Fruit fly (Drosophila melanogaster) whole organism, embryonic: ENCODE results near the gene GstO2.

ENCODE experiments used
- Aef1 ChIP-seq: fragments of 200-800 bp; sonication (Bioruptor generic); IDR thresholded peaks from 3 replicates; pipeline ENCODE4 v1.3.6; 2022; ENCODE audit warnings: missing biosample characterization, missing genetic modification characterization
- Atf-2 ChIP-seq: fragments of 200-800 bp; sonication (Bioruptor generic); optimal IDR thresholded peaks from 2 replicates; lab custom pipeline; 2016; ENCODE audit warnings: missing biosample characterization, missing genetic modification characterization
- Atf6 ChIP-seq: fragments of 200-800 bp; sonication (Bioruptor generic); IDR thresholded peaks from 2 replicates; pipeline ENCODE4 v1.3.6; 2022; ENCODE audit warnings: missing biosample characterization, missing genetic modification characterization
- BtbVII ChIP-seq: fragments of 200-800 bp; sonication (Bioruptor generic); optimal IDR thresholded peaks from 3 replicates; lab custom pipeline; 2017; ENCODE audit warnings: missing biosample characterization, mild to moderate bottlenecking, missing genetic modification characterization
- Bteb2 ChIP-seq: fragments of 200-800 bp; sonication (Bioruptor generic); optimal IDR thresholded peaks from 2 replicates; lab custom pipeline; 2016; ENCODE audit warnings: missing biosample characterization, missing genetic modification characterization
- C15 ChIP-seq: fragments of 200-800 bp; sonication (Bioruptor generic); IDR thresholded peaks from 3 replicates; pipeline ENCODE4 v1.3.6; 2022; ENCODE audit warnings: missing biosample characterization, missing genetic modification characterization
- CG11695 ChIP-seq: fragments of 200-800 bp; sonication (Bioruptor generic); IDR thresholded peaks from 3 replicates; pipeline ENCODE4 v1.3.6; 2022; ENCODE audit warnings: missing biosample characterization, missing genetic modification characterization
- CG12659 ChIP-seq: fragments of 200-800 bp; sonication (Bioruptor generic); optimal IDR thresholded peaks from 3 replicates; lab custom pipeline; 2017; ENCODE audit warnings: mild to moderate bottlenecking, missing biosample characterization, missing genetic modification reagents, missing genetic modification characterization
- CG15479 ChIP-seq: fragments of 200-800 bp; sonication (Bioruptor generic); optimal IDR thresholded peaks from 3 replicates; lab custom pipeline; 2019; ENCODE audit warnings: missing biosample characterization, mild to moderate bottlenecking, missing genetic modification characterization, moderate library complexity
- CG16813 ChIP-seq: fragments of 200-800 bp; sonication (Bioruptor generic); IDR thresholded peaks from 3 replicates; pipeline ENCODE4 v1.3.6; 2022; ENCODE audit warnings: missing biosample characterization, missing genetic modification characterization; ENCODE audit not compliant: partially characterized antibody
- CG1792 ChIP-seq: fragments of 200-800 bp; sonication (Bioruptor generic); optimal IDR thresholded peaks from 2 replicates; lab custom pipeline; 2016; ENCODE audit warnings: missing biosample characterization, missing genetic modification characterization
- CG2199 ChIP-seq: fragments of 200-800 bp; sonication (Bioruptor generic); IDR thresholded peaks from 3 replicates; pipeline ENCODE4 v1.3.6; 2022; ENCODE audit warnings: missing biosample characterization, missing genetic modification characterization
- CG32532 ChIP-seq: fragments of 200-800 bp; sonication (Bioruptor generic); IDR thresholded peaks from 2 replicates; pipeline ENCODE4 v1.3.6; 2022; ENCODE audit warnings: missing biosample characterization, missing genetic modification characterization
- CG3407 ChIP-seq: fragments of 200-800 bp; sonication (Bioruptor generic); optimal IDR thresholded peaks from 2 replicates; lab custom pipeline; 2018; ENCODE audit warnings: missing biosample characterization, mild to moderate bottlenecking, missing genetic modification characterization
- CG34224 ChIP-seq: fragments of 200-800 bp; sonication (Bioruptor generic); IDR thresholded peaks from 3 replicates; pipeline ENCODE4 v1.3.6; 2022; ENCODE audit warnings: missing biosample characterization, missing genetic modification characterization; ENCODE audit not compliant: partially characterized antibody
- CG4328 ChIP-seq: fragments of 200-800 bp; sonication (Bioruptor generic); optimal IDR thresholded peaks from 3 replicates; lab custom pipeline; 2017; ENCODE audit warnings: missing biosample characterization, missing genetic modification reagents, missing genetic modification characterization
- CG4730 ChIP-seq: fragments of 200-800 bp; sonication (Bioruptor generic); IDR thresholded peaks from 2 replicates; pipeline ENCODE4 v1.3.6; 2022; ENCODE audit warnings: missing biosample characterization, missing genetic modification characterization
- CG7928 ChIP-seq: fragments of 200-800 bp; sonication (Bioruptor generic); optimal IDR thresholded peaks from 2 replicates; lab custom pipeline; 2017; ENCODE audit warnings: missing biosample characterization, mild to moderate bottlenecking, missing genetic modification characterization
- CG7987 ChIP-seq: fragments of 200-800 bp; sonication (Bioruptor generic); optimal IDR thresholded peaks from 2 replicates; lab custom pipeline; 2018; ENCODE audit warnings: missing biosample characterization, mild to moderate bottlenecking, missing genetic modification characterization, moderate library complexity
- CG8290 ChIP-seq, 3 experiments: fragments of 200-800 bp; sonication (Bioruptor generic); optimal IDR thresholded peaks; 2 replicates each; lab custom pipeline; 2016 to 2019; ENCODE audit warnings: missing biosample characterization in 3 of 3, missing genetic modification characterization in 3 of 3, mild to moderate bottlenecking in 2 of 3, moderate library complexity in 1 of 3
- CG8359 ChIP-seq: fragments of 200-800 bp; sonication (Bioruptor generic); optimal IDR thresholded peaks from 2 replicates; lab custom pipeline; 2017; ENCODE audit warnings: missing biosample characterization, mild to moderate bottlenecking, missing genetic modification characterization, borderline replicate concordance
- CG8478 ChIP-seq: fragments of >200 bp; optimal IDR thresholded peaks from 2 replicates; lab custom pipeline; 2018
- CG8924 ChIP-seq: fragments of 200-800 bp; optimal IDR thresholded peaks from 3 replicates; lab custom pipeline; 2019; ENCODE audit warnings: missing biosample characterization, mild to moderate bottlenecking, missing genetic modification characterization, moderate library complexity
- CG9797 ChIP-seq: fragments of 200-800 bp; sonication (Bioruptor generic); optimal IDR thresholded peaks from 3 replicates; lab custom pipeline; 2018; ENCODE audit warnings: missing biosample characterization, mild to moderate bottlenecking, missing genetic modification characterization
- Camta ChIP-seq: fragments of 200-800 bp; sonication (Bioruptor generic); optimal IDR thresholded peaks from 2 replicates; lab custom pipeline; 2016; ENCODE audit warnings: missing biosample characterization, missing genetic modification characterization
- Chrac-16 ChIP-seq: fragments of 200-800 bp; sonication (Bioruptor generic); optimal IDR thresholded peaks from 3 replicates; lab custom pipeline; 2016; ENCODE audit warnings: missing biosample characterization, missing genetic modification characterization
- Drgx ChIP-seq: fragments of 200-800 bp; sonication (Bioruptor generic); IDR thresholded peaks from 2 replicates; pipeline ENCODE4 v1.3.6; 2022; ENCODE audit warnings: missing biosample characterization, missing genetic modification characterization
- HHEX ChIP-seq: fragments of 200-800 bp; sonication (Bioruptor generic); optimal IDR thresholded peaks from 3 replicates; lab custom pipeline; 2017; ENCODE audit warnings: missing biosample characterization, mild to moderate bottlenecking, missing genetic modification characterization, missing genetic modification reagents
- Hr78 ChIP-seq, 2 experiments: fragments of 200-800 bp in 1 of 2; fragments of >200 bp in 1 of 2; sonication (Bioruptor generic) in 1 of 2; optimal IDR thresholded peaks; 2 replicates each; lab custom pipeline; 2017 to 2019; ENCODE audit warnings: missing biosample characterization in 2 of 2, missing genetic modification characterization in 2 of 2, mild to moderate bottlenecking in 1 of 2, moderate library complexity in 1 of 2
- Med ChIP-seq: fragments of 200-800 bp; sonication (Bioruptor generic); peaks from one replicate; lab custom pipeline; 2016; ENCODE audit warnings: missing biosample characterization, missing genetic modification characterization, mild to moderate bottlenecking, inconsistent platforms, moderate library complexity
- Opbp ChIP-seq: fragments of 200-800 bp; sonication (Bioruptor generic); IDR thresholded peaks from 3 replicates; pipeline ENCODE4 v1.3.6; 2022; ENCODE audit warnings: missing biosample characterization, missing genetic modification characterization; ENCODE audit not compliant: partially characterized antibody
- Tbp ChIP-seq: fragments of >200 bp; optimal IDR thresholded peaks from 2 replicates; lab custom pipeline; 2018; ENCODE audit warnings: missing biosample characterization, missing genetic modification characterization
- Usf ChIP-seq: fragments of 200-800 bp; sonication (Bioruptor generic); optimal IDR thresholded peaks from 2 replicates; lab custom pipeline; 2017; ENCODE audit warnings: missing genotype, missing biosample characterization, missing genetic modification characterization
- danr ChIP-seq: fragments of 200-800 bp; sonication (Bioruptor generic); IDR thresholded peaks from 2 replicates; pipeline ENCODE4 v1.3.6; 2022; ENCODE audit warnings: missing biosample characterization, missing genetic modification characterization
- disco-r ChIP-seq: fragments of 200-800 bp; sonication (Bioruptor generic); optimal IDR thresholded peaks from 2 replicates; lab custom pipeline; 2016; ENCODE audit warnings: missing biosample characterization, missing genetic modification characterization
- en ChIP-seq: fragments of 200-800 bp; sonication (Bioruptor generic); optimal IDR thresholded peaks from 2 replicates; lab custom pipeline; 2016; ENCODE audit warnings: missing biosample characterization, missing genetic modification characterization
- exex ChIP-seq: fragments of 200-800 bp; sonication (Bioruptor generic); optimal IDR thresholded peaks from 4 replicates; lab custom pipeline; 2018; ENCODE audit warnings: missing biosample characterization, mild to moderate bottlenecking, missing genetic modification characterization, moderate library complexity
- fu2 ChIP-seq: fragments of 200-800 bp; sonication (Bioruptor generic); optimal IDR thresholded peaks from 2 replicates; lab custom pipeline; 2016; ENCODE audit warnings: missing biosample characterization, missing genetic modification characterization
- gce ChIP-seq: fragments of 200-800 bp; sonication (Bioruptor generic); IDR thresholded peaks from 3 replicates; pipeline ENCODE4 v1.3.6; 2022; ENCODE audit warnings: missing biosample characterization, missing genetic modification characterization
- gfzf ChIP-seq: fragments of 200-800 bp; sonication (Bioruptor generic); optimal IDR thresholded peaks from 2 replicates; lab custom pipeline; 2016; ENCODE audit warnings: missing biosample characterization, mild to moderate bottlenecking, missing genetic modification characterization, moderate library complexity
- gsb-n ChIP-seq: fragments of 200-800 bp; sonication (Bioruptor generic); optimal IDR thresholded peaks from 3 replicates; lab custom pipeline; 2018; ENCODE audit warnings: missing biosample characterization, mild to moderate bottlenecking, missing genetic modification characterization
- lmd ChIP-seq: fragments of 200-800 bp; sonication (Bioruptor generic); IDR thresholded peaks from 2 replicates; pipeline ENCODE4 v1.3.6; 2022; ENCODE audit warnings: missing biosample characterization, missing genetic modification characterization
- lola ChIP-seq, 3 experiments: fragments of >200 bp in 2 of 3; fragments of 200-800 bp in 1 of 3; sonication (Bioruptor generic) in 1 of 3; optimal IDR thresholded peaks; 2 replicates each; lab custom pipeline; 2017 to 2019; ENCODE audit warnings: missing biosample characterization in 3 of 3, missing genetic modification characterization in 3 of 3, mild to moderate bottlenecking in 1 of 3, moderate library complexity in 1 of 3
- nau ChIP-seq: fragments of 200-800 bp; sonication (Bioruptor generic); optimal IDR thresholded peaks from 3 replicates; lab custom pipeline; 2017; ENCODE audit warnings: missing biosample characterization, mild to moderate bottlenecking, missing genetic modification characterization, missing genetic modification reagents
- sens-2 ChIP-seq: fragments of 200-800 bp; sonication (Bioruptor generic); IDR thresholded peaks from 2 replicates; pipeline ENCODE4 v1.3.6; 2022; ENCODE audit warnings: missing biosample characterization, missing genetic modification characterization
- shn ChIP-seq: fragments of 200-800 bp; sonication (Bioruptor generic); optimal IDR thresholded peaks from 3 replicates; lab custom pipeline; 2016; ENCODE audit warnings: missing biosample characterization, missing genetic modification characterization
- slbo ChIP-seq: fragments of 200-800 bp; sonication (Bioruptor generic); IDR thresholded peaks from 2 replicates; pipeline ENCODE4 v1.3.6; 2022; ENCODE audit warnings: missing biosample characterization, missing genetic modification characterization
- sob ChIP-seq: fragments of 200-800 bp; sonication (Bioruptor generic); IDR thresholded peaks from 2 replicates; pipeline ENCODE4 v1.3.6; 2022; ENCODE audit warnings: missing biosample characterization, missing genetic modification characterization
- tgo ChIP-seq: fragments of 200-800 bp; sonication (Bioruptor generic); IDR thresholded peaks from 3 replicates; pipeline ENCODE4 v1.3.6; 2022; ENCODE audit warnings: missing biosample characterization, missing genetic modification characterization
- tup ChIP-seq: fragments of 200-800 bp; sonication (Bioruptor generic); optimal IDR thresholded peaks from 2 replicates; lab custom pipeline; 2016; ENCODE audit warnings: missing biosample characterization, mild to moderate bottlenecking, missing genetic modification characterization, moderate library complexity
- zfh2 ChIP-seq: fragments of 200-800 bp; sonication (Bioruptor generic); optimal IDR thresholded peaks from 2 replicates; lab custom pipeline; 2016; ENCODE audit warnings: missing biosample characterization, missing genetic modification characterization

The GstO2 gene

dm6 chr3L:8546355-8546771, 23.1 kb upstream of the GstO2 start (continued):
- TF ChIP-seq CG32532 (peak; percentile 61; the same call in 1 of the 2 replicates), Atf6 (no peak; the same call in 1 of the 2 replicates), Opbp (GFP tag; lab: Robert Waterston, UW) (no peak), Aef1 (GFP tag; lab: Robert Waterston, UW) (no peak), CG15479 (no peak), zfh2 (GFP tag; lab: Kevin White, UChicago) (no peak), sens-2 (GFP tag; lab: Robert Waterston, UW) (no peak), CG8924 (tag; lab: Kevin White, UChicago) (no peak), CG2199 (0 out of 3 replicates have a peak, but pooled peaks have one; percentile 34), Drgx (GFP tag; lab: Robert Waterston, UW) (peak; percentile 33; the same call in 1 of the 2 replicates), en (no peak), danr (GFP tag; lab: Robert Waterston, UW) (no peak), shn (GFP tag; lab: Kevin White, UChicago) (peak; percentile 58), slbo (GFP tag; lab: Robert Waterston, UW) (peak; percentile 39; the same call in 1 of the 2 replicates), CG8478 (lab: Kevin White, UChicago) (no peak), fu2 (GFP tag; lab: Kevin White, UChicago) (no peak), CG9797 (GFP tag; lab: Kevin White, UChicago) (no peak), CG4328 (GFP tag; lab: Kevin White, UChicago) (no peak), tgo (no peak), lola (GFP tag; optimal IDR thresholded peaks at IDR 0.05; lab: Kevin White, UChicago) (no peak), CG1792 (GFP tag; lab: Kevin White, UChicago) (no peak), gce (GFP tag; lab: Robert Waterston, UW) (no peak), nau (GFP tag; lab: Kevin White, UChicago) (no peak), exex (tag; lab: Kevin White, UChicago) (no peak), Camta (GFP tag; lab: Kevin White, UChicago) (no peak), sob (0 out of 2 replicates have a peak, but pooled peaks have one; percentile 36), Chrac-16 (no peak), CG8290 (GFP tag; optimal IDR thresholded peaks at IDR 0.05; lab: Kevin White, UChicago) (no peak), CG8290 (tag; optimal IDR thresholded peaks at IDR 0.05; lab: Kevin White, UChicago) (peak in 1 of 2 experiments; percentile 44), gfzf (GFP tag; lab: Kevin White, UChicago) (no peak), CG8359 (GFP tag; lab: Kevin White, UChicago) (no peak), gsb-n (tag; lab: Kevin White, UChicago) (no peak), C15 (no peak), HHEX (GFP tag; lab: Kevin White, UChicago) (no peak), Bteb2 (no peak), tup (GFP tag; lab: Kevin White, UChicago) (no peak), Hr78 (GFP tag; optimal IDR thresholded peaks at IDR 0.05; lab: Kevin White, UChicago) (no peak), Atf-2 (GFP tag; lab: Kevin White, UChicago) (no peak), lmd (no peak), CG16813 (GFP tag; lab: Robert Waterston, UW) (no peak), Med (GFP tag; lab: Kevin White, UChicago) (peak; percentile 85), CG7987 (GFP tag; lab: Kevin White, UChicago) (peak; percentile 22), CG3407 (GFP tag; lab: Kevin White, UChicago) (no peak), disco-r (GFP tag; lab: Kevin White, UChicago) (no peak), Usf (no peak), CG11695 (GFP tag; lab: Robert Waterston, UW) (peak; percentile 31; the same call in 1 of the 3 replicates), CG4730 (no peak), CG12659 (no peak), BtbVII (GFP tag; lab: Kevin White, UChicago) (peak; percentile 39), Tbp (GFP tag; lab: Kevin White, UChicago) (no peak), CG7928 (GFP tag; lab: Kevin White, UChicago) (no peak), CG34224 (GFP tag; lab: Robert Waterston, UW) (peak; percentile 67)
